Worm (Caenorhabditis elegans) whole organism, mixed stage, embryonic: Measurements from ENCODE around the gene R02F2.10.

Experiments
- M03D4.4 ChIP-seq: sonication (generic microtip); optimal IDR thresholded peaks from 2 replicates; lab custom pipeline; 2017; ENCODE audit warnings: mild to moderate bottlenecking, missing genetic modification characterization, missing compliant biosample characterization
- bed-3 ChIP-seq: fragments of 200-800 bp; sonication (Bioruptor generic); optimal IDR thresholded peaks from 3 replicates; lab custom pipeline; 2018; ENCODE audit warnings: mild to moderate bottlenecking, missing genetic modification characterization, moderate library complexity, missing compliant biosample characterization
- blmp-1 ChIP-seq: fragments of 150-350 bp; optimal IDR thresholded peaks from 2 replicates; lab custom pipeline; 2014; ENCODE audit warnings: missing biosample characterization, missing genetic modification characterization
- ceh-39 ChIP-seq: fragments of 150-350 bp; optimal IDR thresholded peaks from 2 replicates; lab custom pipeline; 2014; ENCODE audit warnings: missing biosample characterization, missing genetic modification characterization
- ceh-43 ChIP-seq: fragments of 200-800 bp; sonication (Bioruptor generic); optimal IDR thresholded peaks from 2 replicates; lab custom pipeline; 2018; ENCODE audit warnings: mild to moderate bottlenecking, missing genetic modification characterization, moderate library complexity, missing compliant biosample characterization
- ceh-83 ChIP-seq: fragments of 200-800 bp; sonication (Bioruptor generic); optimal IDR thresholded peaks from 2 replicates; lab custom pipeline; 2018; ENCODE audit warnings: mild to moderate bottlenecking, missing genetic modification characterization, missing compliant biosample characterization
- ces-1 ChIP-seq: fragments of 150-350 bp; optimal IDR thresholded peaks from 2 replicates; lab custom pipeline; 2014; ENCODE audit warnings: missing biosample characterization, missing genetic modification reagents, missing genetic modification characterization
- cnd-1 ChIP-seq: fragments of 200-800 bp; sonication (Bioruptor generic); optimal IDR thresholded peaks from 2 replicates; lab custom pipeline; 2018; ENCODE audit warnings: mild to moderate bottlenecking, missing genetic modification characterization, missing compliant biosample characterization
- drap-1 ChIP-seq: fragments of 200-800 bp; sonication (Bioruptor generic); optimal IDR thresholded peaks from 3 replicates; lab custom pipeline; 2018; ENCODE audit warnings: mild to moderate bottlenecking, missing genetic modification characterization, missing compliant biosample characterization
- elt-1 ChIP-seq: sonication (generic microtip); optimal IDR thresholded peaks from 2 replicates; lab custom pipeline; 2017; ENCODE audit warnings: missing genetic modification characterization, mild to moderate bottlenecking, missing compliant biosample characterization, antibody characterized with exemption, moderate library complexity, borderline replicate concordance; ENCODE audit not compliant: insufficient read depth
- elt-3 ChIP-seq: fragments of 150-350 bp; optimal IDR thresholded peaks from 2 replicates; lab custom pipeline; 2014; ENCODE audit warnings: missing biosample characterization, missing genetic modification characterization
- flh-1 ChIP-seq: fragments of 200-800 bp; sonication (Bioruptor generic); optimal IDR thresholded peaks from 2 replicates; lab custom pipeline; 2018; ENCODE audit warnings: mild to moderate bottlenecking, missing genetic modification characterization, moderate library complexity, missing compliant biosample characterization
- hlh-1 ChIP-seq: fragments of 150-350 bp; optimal IDR thresholded peaks from 2 replicates; lab custom pipeline; 2014; ENCODE audit warnings: missing biosample characterization, missing genetic modification reagents, missing genetic modification characterization
- lin-13 ChIP-seq: fragments of 150-350 bp; optimal IDR thresholded peaks from 2 replicates; lab custom pipeline; 2014; ENCODE audit warnings: missing biosample characterization, missing genetic modification characterization
- lsy-2 ChIP-seq: fragments of 150-350 bp; optimal IDR thresholded peaks from 2 replicates; lab custom pipeline; 2014; ENCODE audit warnings: missing biosample characterization, missing genetic modification characterization
- mab-5 ChIP-seq: fragments of 150-350 bp; optimal IDR thresholded peaks from 2 replicates; lab custom pipeline; 2014; ENCODE audit warnings: missing biosample characterization, missing genetic modification characterization
- mep-1 ChIP-seq: fragments of 150-350 bp; optimal IDR thresholded peaks from 2 replicates; lab custom pipeline; 2017; ENCODE audit warnings: missing biosample characterization, missing genetic modification reagents, missing genetic modification characterization, inconsistent platforms
- mls-2 ChIP-seq: sonication (generic microtip); optimal IDR thresholded peaks from 2 replicates; lab custom pipeline; 2016; ENCODE audit warnings: mild to moderate bottlenecking, missing genetic modification characterization, moderate library complexity, missing compliant biosample characterization
- nhr-12 ChIP-seq: fragments of 150-350 bp; optimal IDR thresholded peaks from 2 replicates; lab custom pipeline; 2014; ENCODE audit warnings: missing biosample characterization, missing genetic modification characterization
- nhr-2 ChIP-seq: fragments of 150-350 bp; optimal IDR thresholded peaks from 2 replicates; lab custom pipeline; 2014; ENCODE audit warnings: missing biosample characterization, missing genetic modification characterization
- nhr-237 ChIP-seq: fragments of 150-350 bp; optimal IDR thresholded peaks from 2 replicates; lab custom pipeline; 2014; ENCODE audit warnings: missing biosample characterization, missing genetic modification characterization
- nhr-28 ChIP-seq: fragments of 150-350 bp; optimal IDR thresholded peaks from 2 replicates; lab custom pipeline; 2014; ENCODE audit warnings: missing biosample characterization, missing genetic modification characterization
- pha-4 ChIP-seq: fragments of 150-350 bp; optimal IDR thresholded peaks from 2 replicates; lab custom pipeline; 2018; ENCODE audit warnings: missing biosample characterization, missing genetic modification reagents, missing genetic modification characterization
- sem-2 ChIP-seq: fragments of 200-800 bp; sonication (Bioruptor generic); optimal IDR thresholded peaks from 2 replicates; lab custom pipeline; 2018; ENCODE audit warnings: mild to moderate bottlenecking, missing genetic modification characterization, missing compliant biosample characterization
- snpc-4 ChIP-seq: fragments of 150-350 bp; optimal IDR thresholded peaks from 2 replicates; lab custom pipeline; 2014; ENCODE audit warnings: missing biosample characterization, missing genetic modification characterization
- sptf-1 ChIP-seq: sonication (generic microtip); optimal IDR thresholded peaks from 2 replicates; lab custom pipeline; 2017; ENCODE audit warnings: mild to moderate bottlenecking, missing genetic modification characterization, moderate library complexity, missing compliant biosample characterization
- tbx-8 ChIP-seq: fragments of 200-800 bp; sonication (Bioruptor generic); optimal IDR thresholded peaks from 2 replicates; lab custom pipeline; 2018; ENCODE audit warnings: mild to moderate bottlenecking, missing genetic modification characterization, moderate library complexity, missing compliant biosample characterization
- unc-120 ChIP-seq: sonication (generic microtip); optimal IDR thresholded peaks from 2 replicates; lab custom pipeline; 2017; ENCODE audit warnings: missing genetic modification characterization, missing compliant biosample characterization; ENCODE audit not compliant: poor library complexity, severe bottlenecking
- unc-39 ChIP-seq: fragments of 150-350 bp; optimal IDR thresholded peaks from 2 replicates; lab custom pipeline; 2014; ENCODE audit warnings: missing biosample characterization, missing genetic modification characterization
- unc-62 ChIP-seq: fragments of 150-350 bp; optimal IDR thresholded peaks from 2 replicates; lab custom pipeline; 2014; ENCODE audit warnings: missing biosample characterization, missing genetic modification reagents, missing genetic modification characterization
- zip-8 ChIP-seq: fragments of 150-350 bp; optimal IDR thresholded peaks from 2 replicates; lab custom pipeline; 2014; ENCODE audit warnings: missing biosample characterization, missing genetic modification characterization
- ztf-11 ChIP-seq: fragments of 150-350 bp; optimal IDR thresholded peaks from 2 replicates; lab custom pipeline; 2014; ENCODE audit warnings: missing biosample characterization, missing genetic modification characterization

The R02F2.10 gene

ce11 chrIII:5450430-5450829, 27.7 kb upstream of the R02F2.10 start, which contains the start of gene paa-1:
Gene paa-1, plus strand, starts transcription at chrIII:5450730.
- TF ChIP-seq hlh-1 (tag; lab: Kevin White, UChicago) = no peak
- TF ChIP-seq, all 35 proteins: peak for 0

DNA sequence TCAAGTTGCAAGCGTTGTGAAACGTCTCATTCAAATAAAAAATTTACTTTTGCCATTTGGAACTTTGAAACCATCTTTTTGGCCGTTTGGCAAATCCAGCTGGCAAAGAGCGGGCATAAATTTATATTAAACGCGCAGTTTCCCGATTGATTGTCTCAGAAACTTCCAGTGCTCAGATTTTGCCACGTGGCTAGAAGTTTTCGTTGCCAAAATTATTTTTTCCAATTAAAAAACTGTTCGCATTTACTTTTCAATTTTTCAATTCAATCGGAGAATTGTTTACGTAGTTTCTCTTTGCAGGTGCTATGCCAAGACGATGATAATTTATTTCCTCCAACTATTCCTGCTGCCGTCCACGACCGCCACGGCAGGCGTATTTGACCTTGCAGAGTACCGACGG, 24.8 kb upstream of the R02F2.10 start, which contains the start of gene F48E8.4:
Gene F48E8.4 (plus strand): TSS at position 301 of the 400 bp plus-strand sequence.
- no peak for TF ChIP-seq elt-1
- TF ChIP-seq sem-2 = no peak
- no peak for TF ChIP-seq lsy-2 (tag; lab: Kevin White, UChicago)
- TF ChIP-seq bed-3 = no peak
- no peak for TF ChIP-seq nhr-12 (tag; lab: Kevin White, UChicago)
- no peak for TF ChIP-seq ceh-39 (tag; lab: Kevin White, UChicago)
- no peak for TF ChIP-seq ceh-83 (GFP tag; lab: Kevin White, UChicago)
- TF ChIP-seq pha-4 (tag; lab: Kevin White, UChicago) = no peak
- no peak for TF ChIP-seq zip-8 (tag; lab: Kevin White, UChicago)
- no peak for TF ChIP-seq nhr-28 (tag; lab: Kevin White, UChicago)
- TF ChIP-seq tbx-8 (GFP tag; lab: Kevin White, UChicago) = no peak
- no peak for TF ChIP-seq ztf-11
- no peak for TF ChIP-seq flh-1 (GFP tag; lab: Kevin White, UChicago)
- no peak for TF ChIP-seq nhr-237 (tag; lab: Kevin White, UChicago)

- TF ChIP-seq mab-5 (tag; lab: Kevin White, UChicago) (no peak), M03D4.4 (no peak), ceh-39 (tag; lab: Kevin White, UChicago) (no peak), nhr-237 (tag; lab: Kevin White, UChicago) (no peak), blmp-1 (tag; lab: Kevin White, UChicago) (no peak), sem-2 (no peak), cnd-1 (no peak), ces-1 (GFP tag; lab: Kevin White, UChicago) (no peak), hlh-1 (tag; lab: Kevin White, UChicago) (no peak), mep-1 (tag; lab: Kevin White, UChicago) (no peak), nhr-2 (tag; lab: Kevin White, UChicago) (no peak), sptf-1 (tag; lab: Kevin White, UChicago) (no peak), tbx-8 (GFP tag; lab: Kevin White, UChicago) (no peak), ceh-43 (GFP tag; lab: Kevin White, UChicago) (no peak), elt-3 (no peak), elt-1 (no peak), unc-39 (tag; lab: Kevin White, UChicago) (no peak), flh-1 (GFP tag; lab: Kevin White, UChicago) (no peak), lin-13 (tag; lab: Kevin White, UChicago) (no peak), nhr-28 (tag; lab: Kevin White, UChicago) (no peak)
- TF ChIP-seq, all 35 proteins: peak for 0
Observed at ce11 chrIII:5461079-5461478, 17.0 kb upstream of the R02F2.10 start, which contains the start of gene F48E8.3. Gene F48E8.3, plus strand, starts transcription at chrIII:5461379.

DNA sequence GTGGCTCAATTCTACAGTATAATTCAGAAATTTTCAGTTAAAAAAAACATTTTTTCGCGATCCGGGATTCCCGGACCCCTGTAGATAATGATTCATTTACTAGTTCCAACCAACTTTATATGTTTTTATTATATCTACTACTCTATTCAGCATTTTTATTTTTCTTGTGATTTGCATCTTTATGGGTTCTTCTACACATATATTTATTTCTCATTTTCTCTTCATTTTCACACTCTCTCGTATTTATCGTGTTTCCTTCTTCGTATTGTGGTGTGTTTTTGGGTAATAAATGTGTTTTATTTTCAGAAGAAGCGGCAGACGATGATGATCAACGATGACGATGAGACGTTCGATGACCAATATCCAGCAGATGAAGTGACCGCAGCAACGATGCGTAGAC, 14.0 kb upstream of the R02F2.10 start, which contains the start of gene F48E8.2:
Gene F48E8.2 (plus strand): TSS at position 301 of the 400 bp plus-strand sequence.
- TF ChIP-seq drap-1 (GFP tag; lab: Kevin White, UChicago) (no peak), mls-2 (no peak), elt-1 (no peak), ceh-39 (tag; lab: Kevin White, UChicago) (no peak)

- no peak for TF ChIP-seq zip-8 (tag; lab: Kevin White, UChicago)
- TF ChIP-seq snpc-4 (tag; lab: Kevin White, UChicago) = no peak
- TF ChIP-seq elt-1 = no peak
- no peak for TF ChIP-seq ceh-39 (tag; lab: Kevin White, UChicago)
- TF ChIP-seq unc-62 (GFP tag; lab: Kevin White, UChicago) = no peak
- TF ChIP-seq hlh-1 (tag; lab: Kevin White, UChicago) = no peak
- TF ChIP-seq unc-120 = no peak
- TF ChIP-seq flh-1 (GFP tag; lab: Kevin White, UChicago) = no peak
- TF ChIP-seq bed-3 = no peak
Observed at ce11 chrIII:5464850-5465249, 13.3 kb upstream of the R02F2.10 start.
